Worm (Caenorhabditis elegans): ENCODE results near the gene vha-4.

vha-4 gene

ce11 chrII:7907539-7907997 is 28.5 kb upstream of the vha-4 start, which contains the start of gene best-23:
best-23 (minus strand) TSS chrII:7907589.
- TF ChIP-seq unc-86 (tag; optimal IDR thresholded peaks at IDR 0.05) (no peak), syd-9 (tag; optimal IDR thresholded peaks at IDR 0.05) (no peak), ceh-45 (GFP tag; IDR thresholded peaks at IDR 0.05) (no peak), F13H6.1 (tag; optimal IDR thresholded peaks at IDR 0.05) (no peak), ets-4 (tag; optimal IDR thresholded peaks at IDR 0.05) (no peak), T23F11.4 (GFP tag; optimal IDR thresholded peaks at IDR 0.05) (no peak), tbx-2 (tag; optimal IDR thresholded peaks at IDR 0.05) (no peak), ceh-9 (tag; optimal IDR thresholded peaks at IDR 0.05) (no peak), hlh-13 (GFP tag; optimal IDR thresholded peaks at IDR 0.05) (no peak), ceh-2 (tag; optimal IDR thresholded peaks at IDR 0.05) (no peak), fkh-6 (tag; optimal IDR thresholded peaks at IDR 0.05) (no peak), ceh-24 (tag; optimal IDR thresholded peaks at IDR 0.05) (no peak), unc-42 (tag; optimal IDR thresholded peaks at IDR 0.05) (no peak), pat-9 (tag; optimal IDR thresholded peaks at IDR 0.05) (no peak), ztf-16 (tag; optimal IDR thresholded peaks at IDR 0.05) (no peak), pag-3 (tag; optimal IDR thresholded peaks at IDR 0.05; ENCODE audit: borderline replicate concordance) (no peak), ttx-3 (tag; optimal IDR thresholded peaks at IDR 0.05) (no peak), dmd-4 (tag; optimal IDR thresholded peaks at IDR 0.05; ENCODE audit: borderline replicate concordance) (no peak), ceh-31 (tag; optimal IDR thresholded peaks at IDR 0.05) (no peak), ref-2 (tag; optimal IDR thresholded peaks at IDR 0.05) (no peak)

- TF ChIP-seq hlh-30 (tag; optimal IDR thresholded peaks at IDR 0.05; ENCODE audit: insufficient read depth) = no peak
- no peak for TF ChIP-seq pha-2 (tag; optimal IDR thresholded peaks at IDR 0.05)
- TF ChIP-seq ahr-1 (tag; optimal IDR thresholded peaks at IDR 0.05) = no peak
- TF ChIP-seq ceh-2 (tag; optimal IDR thresholded peaks at IDR 0.05) = no peak
- no peak for TF ChIP-seq pqm-1 (tag; optimal IDR thresholded peaks at IDR 0.05)
- TF ChIP-seq ceh-19 (GFP tag; optimal IDR thresholded peaks at IDR 0.05) = no peak
- TF ChIP-seq unc-86 (tag; optimal IDR thresholded peaks at IDR 0.05) = no peak
- no peak for TF ChIP-seq elt-4 (tag; optimal IDR thresholded peaks at IDR 0.05)
- TF ChIP-seq hlh-13 (GFP tag; optimal IDR thresholded peaks at IDR 0.05) = no peak
- no peak for TF ChIP-seq sdc-2 (tag; optimal IDR thresholded peaks at IDR 0.05)
- TF ChIP-seq fkh-6 (tag; optimal IDR thresholded peaks at IDR 0.05) = no peak
- TF ChIP-seq fax-1 (tag; optimal IDR thresholded peaks at IDR 0.05) = no peak
- TF ChIP-seq pag-3 (tag; optimal IDR thresholded peaks at IDR 0.05; ENCODE audit: borderline replicate concordance) = no peak
- TF ChIP-seq sox-4 (tag; optimal IDR thresholded peaks at IDR 0.05) = no peak
- no peak for TF ChIP-seq nhr-232 (tag; optimal IDR thresholded peaks at IDR 0.05)
- TF ChIP-seq ztf-16 (tag; optimal IDR thresholded peaks at IDR 0.05) = no peak
- no peak for TF ChIP-seq pat-9 (tag; optimal IDR thresholded peaks at IDR 0.05)
- no peak for TF ChIP-seq dve-1 (tag; optimal IDR thresholded peaks at IDR 0.05)
- no peak for TF ChIP-seq nhr-11 (tag; optimal IDR thresholded peaks at IDR 0.05)
- TF ChIP-seq ceh-30 (tag; optimal IDR thresholded peaks at IDR 0.05) = no peak
Measured at ce11 chrII:7901990-7902389, 22.9 kb upstream of the vha-4 start.

ce11 chrII:7900762-7901161 is 21.6 kb upstream of the vha-4 start:
- no peak for TF ChIP-seq unc-86 (tag; optimal IDR thresholded peaks at IDR 0.05)
- TF ChIP-seq pqm-1 (tag; optimal IDR thresholded peaks at IDR 0.05) = no peak
- no peak for TF ChIP-seq ceh-48 (tag; optimal IDR thresholded peaks at IDR 0.05)
- no peak for TF ChIP-seq pag-3 (tag; optimal IDR thresholded peaks at IDR 0.05; ENCODE audit: borderline replicate concordance)
- TF ChIP-seq Y22D7AL.16 (tag; optimal IDR thresholded peaks at IDR 0.05) = no peak
- no peak for TF ChIP-seq ceh-9 (tag; optimal IDR thresholded peaks at IDR 0.05)
- TF ChIP-seq odd-2 (tag; optimal IDR thresholded peaks at IDR 0.05) = no peak
- no peak for TF ChIP-seq lin-11 (tag; optimal IDR thresholded peaks at IDR 0.05)
- TF ChIP-seq K02D7.2 (tag; optimal IDR thresholded peaks at IDR 0.05) = no peak
- no peak for TF ChIP-seq ref-2 (tag; optimal IDR thresholded peaks at IDR 0.05)
- TF ChIP-seq mec-3 (tag; optimal IDR thresholded peaks at IDR 0.05; ENCODE audit: borderline replicate concordance) = no peak
- TF ChIP-seq ceh-24 (tag; optimal IDR thresholded peaks at IDR 0.05) = no peak
- TF ChIP-seq tbx-2 (tag; optimal IDR thresholded peaks at IDR 0.05) = no peak

Data from whole organism, late embryonic.